Fruit fly (Drosophila melanogaster) whole organism, adult: Measurements from ENCODE around the gene CG34173.

Experiments used
- CG11617 ChIP-seq: fragments of 200-800 bp; sonication (Bioruptor generic); optimal IDR thresholded peaks from 2 replicates; lab custom pipeline; 2017; ENCODE audit warnings: mild to moderate bottlenecking, missing biosample characterization, missing genetic modification reagents, missing genetic modification characterization
- CG14711 ChIP-seq: fragments of 200-800 bp; sonication (Bioruptor generic); optimal IDR thresholded peaks from 2 replicates; lab custom pipeline; 2018; ENCODE audit warnings: missing biosample characterization, mild to moderate bottlenecking, missing genetic modification characterization, moderate library complexity
- CG1620 ChIP-seq: fragments of 200-800 bp; sonication (Bioruptor generic); optimal IDR thresholded peaks from 2 replicates; lab custom pipeline; 2016; ENCODE audit warnings: missing biosample characterization, missing genetic modification characterization
- CG33017 ChIP-seq: fragments of 200-800 bp; sonication (Bioruptor generic); optimal IDR thresholded peaks from 2 replicates; lab custom pipeline; 2018; ENCODE audit warnings: missing biosample characterization, mild to moderate bottlenecking, missing genetic modification characterization, moderate library complexity
- CG5204 ChIP-seq: fragments of 200-800 bp; sonication (Bioruptor generic); optimal IDR thresholded peaks from 2 replicates; lab custom pipeline; 2016; ENCODE audit warnings: missing biosample characterization, missing genetic modification characterization
- CG7045 ChIP-seq: fragments of 200-800 bp; sonication (Bioruptor generic); optimal IDR thresholded peaks from 2 replicates; lab custom pipeline; 2017; ENCODE audit warnings: missing biosample characterization, mild to moderate bottlenecking, missing genetic modification characterization
- CG7101 ChIP-seq: fragments of 200-800 bp; sonication (Bioruptor generic); optimal IDR thresholded peaks from 2 replicates; lab custom pipeline; 2018; ENCODE audit warnings: missing biosample characterization, mild to moderate bottlenecking, missing genetic modification characterization, moderate library complexity
- Clk ChIP-seq: fragments of 200-800 bp; sonication (Bioruptor generic); optimal IDR thresholded peaks from 2 replicates; lab custom pipeline; 2017; ENCODE audit warnings: missing biosample characterization, missing genetic modification characterization
- Crg-1 ChIP-seq: fragments of 200-800 bp; sonication (Bioruptor generic); optimal IDR thresholded peaks from 2 replicates; lab custom pipeline; 2016; ENCODE audit warnings: missing biosample characterization, missing genetic modification characterization
- Hr96 ChIP-seq: fragments of 200-800 bp; sonication (Bioruptor generic); optimal IDR thresholded peaks from 2 replicates; lab custom pipeline; 2016; ENCODE audit warnings: missing biosample characterization, missing genetic modification characterization
- Mnt ChIP-seq: fragments of 200-800 bp; sonication (Bioruptor generic); optimal IDR thresholded peaks from 2 replicates; lab custom pipeline; 2016; ENCODE audit warnings: missing biosample characterization, mild to moderate bottlenecking, missing genetic modification characterization
- bab1 ChIP-seq: fragments of 200-800 bp; sonication (Bioruptor generic); optimal IDR thresholded peaks from 3 replicates; lab custom pipeline; 2019; ENCODE audit warnings: missing biosample characterization, mild to moderate bottlenecking, missing genetic modification characterization, moderate library complexity
- cic ChIP-seq: fragments of 200-800 bp; sonication (Bioruptor generic); optimal IDR thresholded peaks from 2 replicates; lab custom pipeline; 2017; ENCODE audit warnings: missing biosample characterization, mild to moderate bottlenecking, missing genetic modification characterization, moderate library complexity
- cnc ChIP-seq, 2 experiments: fragments of >200 bp; optimal IDR thresholded peaks; 2 replicates each; lab custom pipeline; 2017
- kay ChIP-seq: fragments of 200-800 bp; sonication (Bioruptor generic); peaks from one replicate; lab custom pipeline; 2016; ENCODE audit warnings: missing biosample characterization, missing genetic modification characterization, borderline replicate concordance
- ovo ChIP-seq: fragments of 200-800 bp; sonication (Bioruptor generic); optimal IDR thresholded peaks from 2 replicates; lab custom pipeline; 2016; ENCODE audit warnings: missing biosample characterization, missing genetic modification characterization
- pad ChIP-seq: fragments of 200-800 bp; sonication (Bioruptor generic); optimal IDR thresholded peaks from 3 replicates; lab custom pipeline; 2017; ENCODE audit warnings: missing biosample characterization, missing genetic modification characterization, mild to moderate bottlenecking, moderate library complexity, missing genetic modification reagents
- tj ChIP-seq: fragments of 200-800 bp; sonication (Bioruptor generic); optimal IDR thresholded peaks from 3 replicates; lab custom pipeline; 2017; ENCODE audit warnings: missing biosample characterization, mild to moderate bottlenecking, missing genetic modification characterization, moderate library complexity
- toe ChIP-seq: fragments of 200-800 bp; sonication (Bioruptor generic); optimal IDR thresholded peaks from 2 replicates; lab custom pipeline; 2016; ENCODE audit warnings: missing biosample characterization, missing genetic modification characterization

The CG34173 gene

dm6 chr2L:22036877-22037276 lies 17.2 kb downstream of the CG34173 start:
- TF ChIP-seq CG5204 (GFP tag; lab: Kevin White, UChicago) (no peak), CG11617 (no peak), ovo (no peak), CG14711 (tag; lab: Kevin White, UChicago) (no peak), CG1620 (no peak), tj (GFP tag; lab: Kevin White, UChicago) (no peak), Hr96 (GFP tag; lab: Kevin White, UChicago) (no peak), CG7045 (GFP tag; lab: Kevin White, UChicago) (no peak), cnc (optimal IDR thresholded peaks at IDR 0.05; lab: Kevin White, UChicago) (no peak), CG7101 (tag; lab: Kevin White, UChicago) (no peak), bab1 (GFP tag; lab: Kevin White, UChicago) (no peak), Crg-1 (GFP tag; lab: Kevin White, UChicago) (no peak), toe (GFP tag; lab: Kevin White, UChicago) (no peak), CG33017 (tag; lab: Kevin White, UChicago) (no peak), Clk (GFP tag; lab: Kevin White, UChicago) (no peak), cic (no peak), pad (no peak), kay (GFP tag; lab: Kevin White, UChicago) (no peak)

dm6 chr2L:22024362-22024761 lies 29.7 kb downstream of the CG34173 start:
- no peak for TF ChIP-seq Mnt (GFP tag; lab: Kevin White, UChicago)
- TF ChIP-seq pad: peak; percentile 100
- peak; percentile 2 for TF ChIP-seq bab1 (GFP tag; lab: Kevin White, UChicago)
- TF ChIP-seq ovo: no peak
- TF ChIP-seq toe (GFP tag; lab: Kevin White, UChicago): peak; percentile 42

DNA sequence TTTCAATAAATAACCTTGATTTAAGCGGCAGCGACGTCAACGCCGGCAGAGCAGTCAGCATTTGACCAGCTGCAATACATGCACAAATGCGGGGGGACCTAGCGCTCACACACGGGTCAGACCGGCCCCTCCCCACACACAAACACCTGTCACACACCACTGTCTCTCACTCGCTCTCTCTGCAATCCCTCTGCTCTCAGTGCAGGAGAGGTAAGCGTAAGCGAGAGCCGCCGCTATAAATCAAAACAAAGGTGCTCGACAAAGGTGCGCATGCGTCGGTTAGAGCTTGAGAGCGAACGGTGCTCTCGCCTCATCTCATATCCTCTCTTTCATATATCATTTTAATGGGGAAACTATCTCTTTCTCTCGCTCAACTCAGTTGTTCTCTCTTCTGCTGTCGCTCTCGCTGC lies 35.2 kb downstream of the CG34173 start, which contains the start of gene tio:
Gene tio (plus strand): TSS at position 348 of the 410 bp plus-strand sequence.
- no peak for TF ChIP-seq CG14711 (tag; lab: Kevin White, UChicago)
- TF ChIP-seq pad: peak; percentile 97
- TF ChIP-seq CG5204 (GFP tag; lab: Kevin White, UChicago): no peak
- no peak for TF ChIP-seq cic
- no peak for TF ChIP-seq CG1620
- TF ChIP-seq Clk (GFP tag; lab: Kevin White, UChicago): no peak
- no peak for TF ChIP-seq Mnt (GFP tag; lab: Kevin White, UChicago)

dm6 chr2L:22014890-22015289 lies 39.2 kb downstream of the CG34173 start, which contains the start of gene CG31693:
Gene CG31693, plus strand, starts transcription at chr2L:22015190.
- no peak for TF ChIP-seq CG7101 (tag; lab: Kevin White, UChicago)
- no peak for TF ChIP-seq cic
- TF ChIP-seq Clk (GFP tag; lab: Kevin White, UChicago): no peak
- no peak for TF ChIP-seq CG1620
- no peak for TF ChIP-seq CG14711 (tag; lab: Kevin White, UChicago)
- TF ChIP-seq pad: no peak
- TF ChIP-seq ovo: no peak
- TF ChIP-seq toe (GFP tag; lab: Kevin White, UChicago): no peak
- TF ChIP-seq CG33017 (tag; lab: Kevin White, UChicago): no peak
- TF ChIP-seq Mnt (GFP tag; lab: Kevin White, UChicago): no peak
- TF ChIP-seq CG5204 (GFP tag; lab: Kevin White, UChicago): no peak
- TF ChIP-seq cnc (optimal IDR thresholded peaks at IDR 0.05; lab: Kevin White, UChicago): no peak
- TF ChIP-seq CG11617: no peak
